Worm (Caenorhabditis elegans) whole organism, early embryonic: ENCODE data around the gene odr-1.

Source experiments
- ama-1 ChIP-seq: fragments of 150-350 bp; optimal IDR thresholded peaks from 2 replicates; lab custom pipeline; 2014
- ets-7 ChIP-seq: sonication (generic microtip); optimal IDR thresholded peaks from 2 replicates; lab custom pipeline; 2016; ENCODE audit warnings: missing genotype, missing genetic modification characterization, missing compliant biosample characterization
- flt-1 ChIP-seq: fragments of 200-800 bp; sonication (Bioruptor generic); IDR thresholded peaks from 2 replicates; pipeline ENCODE4 v1.3.6; 2022; ENCODE audit warnings: missing genetic modification characterization, missing compliant biosample characterization
- hnd-1 ChIP-seq: sonication (generic microtip); optimal IDR thresholded peaks from 2 replicates; lab custom pipeline; 2016; ENCODE audit warnings: missing genetic modification characterization, missing compliant biosample characterization

ce11 chrX:13541335-13541734 lies 9.5 kb downstream of the odr-1 start:
- no peak for TF ChIP-seq flt-1 (GFP tag; lab: Robert Waterston, UW)
- TF ChIP-seq hnd-1 (tag; lab: Kevin White, UChicago), result no peak
- no peak for TF ChIP-seq ets-7 (tag; lab: Kevin White, UChicago)
- TF ChIP-seq ama-1, result no peak
